Worm (Caenorhabditis elegans) whole organism, L1 larva: ENCODE data around the gene F46C5.6.

Experiments used
- C34B4.2 ChIP-seq: sonication (generic microtip); optimal IDR thresholded peaks from 2 replicates; lab custom pipeline; 2017; ENCODE audit warnings: mild to moderate bottlenecking, missing genetic modification characterization, missing compliant biosample characterization
- Y116A8C.19 ChIP-seq: sonication (generic microtip); optimal IDR thresholded peaks from 2 replicates; lab custom pipeline; 2016; ENCODE audit warnings: missing compliant biosample characterization, missing genetic modification characterization, borderline replicate concordance
- aha-1 ChIP-seq: fragments of 150-350 bp; optimal IDR thresholded peaks from 2 replicates; lab custom pipeline; 2014; ENCODE audit warnings: missing biosample characterization, missing genetic modification characterization
- alr-1 ChIP-seq: fragments of 200-800 bp; sonication (Bioruptor generic); optimal IDR thresholded peaks from 2 replicates; lab custom pipeline; 2018; ENCODE audit warnings: borderline replicate concordance, mild to moderate bottlenecking, missing genetic modification characterization, missing compliant biosample characterization
- aly-2 ChIP-seq: fragments of 150-350 bp; optimal IDR thresholded peaks from 2 replicates; lab custom pipeline; 2014; ENCODE audit warnings: missing biosample characterization, missing genetic modification characterization
- ama-1 ChIP-seq: fragments of 150-350 bp; optimal IDR thresholded peaks from 2 replicates; lab custom pipeline; 2014
- blmp-1 ChIP-seq: fragments of 150-350 bp; optimal IDR thresholded peaks from 2 replicates; lab custom pipeline; 2014; ENCODE audit warnings: missing biosample characterization, missing genetic modification characterization
- ceh-82 ChIP-seq, 3 experiments: fragments of 150-350 bp in 1 of 3; sonication (generic microtip) in 2 of 3; optimal IDR thresholded peaks; 2 replicates each; lab custom pipeline; 2014 to 2017; ENCODE audit warnings: missing biosample characterization in 3 of 3, missing genetic modification characterization in 3 of 3
- ces-1 ChIP-seq: fragments of 150-350 bp; optimal IDR thresholded peaks from 2 replicates; lab custom pipeline; 2014; ENCODE audit warnings: missing biosample characterization, missing genetic modification reagents, missing genetic modification characterization
- dsc-1 ChIP-seq: sonication (generic microtip); optimal IDR thresholded peaks from 2 replicates; lab custom pipeline; 2016; ENCODE audit warnings: mild to moderate bottlenecking, missing genetic modification characterization, missing compliant biosample characterization
- efl-1 ChIP-seq, 4 experiments: fragments of 150-350 bp; optimal IDR thresholded peaks in 3 of 4; peaks in 1 of 4; 1 replicate in 1 of 4; 2 replicates in 3 of 4; lab custom pipeline; 2014; ENCODE audit warnings: missing biosample characterization in 2 of 4, missing genetic modification characterization in 2 of 4, missing genetic modification reagents in 2 of 4
- efl-3 ChIP-seq: fragments of 200-800 bp; sonication (Bioruptor generic); optimal IDR thresholded peaks from 2 replicates; lab custom pipeline; 2018; ENCODE audit warnings: mild to moderate bottlenecking, missing genetic modification characterization, missing compliant biosample characterization
- egl-13 ChIP-seq: sonication (generic microtip); optimal IDR thresholded peaks from 2 replicates; lab custom pipeline; 2016; ENCODE audit warnings: missing genotype, missing genetic modification reagents, missing genetic modification characterization, missing compliant biosample characterization
- egl-27 ChIP-seq, 2 experiments: fragments of 150-350 bp in 1 of 2; sonication (generic microtip); optimal IDR thresholded peaks; 3 replicates each; lab custom pipeline; 2017 to 2018; ENCODE audit warnings: missing biosample characterization in 2 of 2, missing genetic modification characterization in 2 of 2, missing genetic modification reagents in 2 of 2
- elt-2 ChIP-seq: sonication (generic microtip); optimal IDR thresholded peaks from 2 replicates; lab custom pipeline; 2016; ENCODE audit warnings: missing genetic modification characterization, mild to moderate bottlenecking, inconsistent platforms, missing compliant biosample characterization, missing genetic modification reagents
- elt-3 ChIP-seq, 6 experiments: fragments of 150-350 bp in 1 of 6; sonication (generic microtip); optimal IDR thresholded peaks; 2 replicates each; lab custom pipeline; 2017 to 2018; ENCODE audit warnings: missing biosample characterization in 6 of 6, missing genetic modification characterization in 6 of 6, inconsistent platforms in 1 of 6
- ets-5 ChIP-seq: fragments of 200-800 bp; sonication (Bioruptor generic); IDR thresholded peaks from 2 replicates; pipeline ENCODE4 v1.3.6; 2022; ENCODE audit warnings: missing genetic modification characterization, missing compliant biosample characterization
- fkh-10 ChIP-seq: sonication (generic microtip); optimal IDR thresholded peaks from 2 replicates; lab custom pipeline; 2017; ENCODE audit warnings: missing biosample characterization, missing genetic modification reagents, missing genetic modification characterization
- fkh-4 ChIP-seq: sonication (generic microtip); optimal IDR thresholded peaks from 2 replicates; lab custom pipeline; 2016; ENCODE audit warnings: missing compliant biosample characterization, missing genetic modification characterization, borderline replicate concordance
- fkh-8 ChIP-seq: sonication (generic microtip); optimal IDR thresholded peaks from 2 replicates; lab custom pipeline; 2016; ENCODE audit warnings: mild to moderate bottlenecking, missing genetic modification characterization, missing compliant biosample characterization
- fos-1 ChIP-seq: fragments of 150-350 bp; optimal IDR thresholded peaks from 2 replicates; lab custom pipeline; 2014; ENCODE audit warnings: missing biosample characterization, missing genetic modification characterization
- hlh-17 ChIP-seq: fragments of 200-800 bp; sonication (Bioruptor generic); optimal IDR thresholded peaks from 2 replicates; lab custom pipeline; 2018; ENCODE audit warnings: missing genetic modification characterization, mild to moderate bottlenecking, missing compliant biosample characterization, moderate library complexity, borderline replicate concordance
- hlh-4 ChIP-seq: sonication (generic microtip); optimal IDR thresholded peaks from 2 replicates; lab custom pipeline; 2016; ENCODE audit warnings: mild to moderate bottlenecking, missing genetic modification characterization, missing compliant biosample characterization
- hpl-2 ChIP-seq: fragments of 150-350 bp; optimal IDR thresholded peaks from 2 replicates; lab custom pipeline; 2014; ENCODE audit warnings: missing biosample characterization, missing genetic modification reagents, missing genetic modification characterization
- irx-1 ChIP-seq: sonication (generic microtip); optimal IDR thresholded peaks from 2 replicates; lab custom pipeline; 2016; ENCODE audit warnings: missing genetic modification characterization, missing compliant biosample characterization
- jun-1 ChIP-seq: fragments of 150-350 bp; optimal IDR thresholded peaks from 2 replicates; lab custom pipeline; 2014; ENCODE audit warnings: missing biosample characterization, missing genetic modification reagents, missing genetic modification characterization
- lin-15B ChIP-seq: fragments of 150-350 bp; sonication (generic microtip); optimal IDR thresholded peaks from 3 replicates; lab custom pipeline; 2014; ENCODE audit warnings: missing biosample characterization, missing genetic modification characterization
- lin-39 ChIP-seq: fragments of 150-350 bp; optimal IDR thresholded peaks from 2 replicates; lab custom pipeline; 2014; ENCODE audit warnings: missing biosample characterization, missing genetic modification reagents, missing genetic modification characterization
- mdl-1 ChIP-seq, 2 experiments: fragments of 150-350 bp; optimal IDR thresholded peaks; 2 replicates each; lab custom pipeline; 2014 to 2017; ENCODE audit warnings: missing biosample characterization in 2 of 2, missing genetic modification characterization in 2 of 2, inconsistent platforms in 1 of 2
- mep-1 ChIP-seq: fragments of 150-350 bp; optimal IDR thresholded peaks from 2 replicates; lab custom pipeline; 2014; ENCODE audit warnings: missing biosample characterization, missing genetic modification characterization
- nhr-12 ChIP-seq: sonication (generic microtip); optimal IDR thresholded peaks from 2 replicates; lab custom pipeline; 2017; ENCODE audit warnings: missing biosample characterization, missing genetic modification characterization
- nhr-20 ChIP-seq: sonication (generic microtip); optimal IDR thresholded peaks from 2 replicates; lab custom pipeline; 2016; ENCODE audit warnings: mild to moderate bottlenecking, missing genetic modification characterization, missing compliant biosample characterization
- nhr-28 ChIP-seq: fragments of 150-350 bp; optimal IDR thresholded peaks from 2 replicates; lab custom pipeline; 2014; ENCODE audit warnings: missing biosample characterization, missing genetic modification characterization
- nhr-71 ChIP-seq: sonication (generic microtip); optimal IDR thresholded peaks from 2 replicates; lab custom pipeline; 2016; ENCODE audit warnings: mild to moderate bottlenecking, missing genetic modification characterization, moderate library complexity, missing compliant biosample characterization
- nhr-76 ChIP-seq: sonication (generic microtip); optimal IDR thresholded peaks from 2 replicates; lab custom pipeline; 2017; ENCODE audit warnings: missing biosample characterization, missing genetic modification characterization
- nhr-84 ChIP-seq: sonication (generic microtip); optimal IDR thresholded peaks from 2 replicates; lab custom pipeline; 2017; ENCODE audit warnings: missing biosample characterization, missing genetic modification characterization
- nhr-85 ChIP-seq: sonication (generic microtip); peaks from one replicate; lab custom pipeline; 2016; ENCODE audit warnings: missing genetic modification characterization, inconsistent platforms, missing compliant biosample characterization
- nhr-90 ChIP-seq: sonication (generic microtip); optimal IDR thresholded peaks from 2 replicates; lab custom pipeline; 2016; ENCODE audit warnings: mild to moderate bottlenecking, missing genetic modification characterization, missing compliant biosample characterization; ENCODE audit not compliant: poor library complexity
- pax-3 ChIP-seq: fragments of 200-800 bp; sonication (Bioruptor generic); optimal IDR thresholded peaks from 2 replicates; lab custom pipeline; 2018; ENCODE audit warnings: mild to moderate bottlenecking, missing genetic modification characterization, moderate library complexity, missing compliant biosample characterization
- pqm-1 ChIP-seq: sonication (generic microtip); optimal IDR thresholded peaks from 3 replicates; lab custom pipeline; 2017; ENCODE audit warnings: missing biosample characterization, missing genetic modification characterization
- snu-23 ChIP-seq: sonication (generic microtip); optimal IDR thresholded peaks from 2 replicates; lab custom pipeline; 2016; ENCODE audit warnings: missing genetic modification characterization, missing compliant biosample characterization
- sptf-1 ChIP-seq: fragments of 150-350 bp; optimal IDR thresholded peaks from 2 replicates; lab custom pipeline; 2014; ENCODE audit warnings: missing biosample characterization, missing genetic modification characterization
- sup-37 ChIP-seq: fragments of 200-800 bp; sonication (Bioruptor generic); optimal IDR thresholded peaks from 2 replicates; lab custom pipeline; 2018; ENCODE audit warnings: mild to moderate bottlenecking, missing genetic modification characterization, missing compliant biosample characterization
- swsn-7 ChIP-seq: sonication (generic microtip); optimal IDR thresholded peaks from 2 replicates; lab custom pipeline; 2016; ENCODE audit warnings: missing genetic modification characterization, missing compliant biosample characterization
- tbx-2 ChIP-seq: sonication (generic microtip); optimal IDR thresholded peaks from 2 replicates; lab custom pipeline; 2016; ENCODE audit warnings: missing genetic modification characterization, missing compliant biosample characterization
- tlp-1 ChIP-seq: fragments of 150-350 bp; optimal IDR thresholded peaks from 2 replicates; lab custom pipeline; 2014; ENCODE audit warnings: missing biosample characterization, missing genetic modification characterization
- unc-30 ChIP-seq: sonication (generic microtip); optimal IDR thresholded peaks from 2 replicates; lab custom pipeline; 2017; ENCODE audit warnings: missing biosample characterization, missing genetic modification characterization
- unc-62 ChIP-seq: fragments of 150-350 bp; optimal IDR thresholded peaks from 2 replicates; lab custom pipeline; 2014; ENCODE audit warnings: missing biosample characterization, missing genetic modification reagents, missing genetic modification characterization
- unc-86 ChIP-seq: sonication (generic microtip); optimal IDR thresholded peaks from 2 replicates; lab custom pipeline; 2016; ENCODE audit warnings: missing genetic modification characterization, missing compliant biosample characterization
- xbp-1 ChIP-seq: sonication (generic microtip); optimal IDR thresholded peaks from 2 replicates; lab custom pipeline; 2016; ENCODE audit warnings: missing genetic modification characterization, missing compliant biosample characterization
- zag-1 ChIP-seq: fragments of 150-350 bp; optimal IDR thresholded peaks from 2 replicates; lab custom pipeline; 2014; ENCODE audit warnings: missing biosample characterization, missing genetic modification characterization
- zip-4 ChIP-seq: fragments of 200-800 bp; sonication (Bioruptor generic); optimal IDR thresholded peaks from 2 replicates; lab custom pipeline; 2018; ENCODE audit warnings: mild to moderate bottlenecking, missing genetic modification characterization, moderate library complexity, missing compliant biosample characterization

The F46C5.6 gene

DNA sequence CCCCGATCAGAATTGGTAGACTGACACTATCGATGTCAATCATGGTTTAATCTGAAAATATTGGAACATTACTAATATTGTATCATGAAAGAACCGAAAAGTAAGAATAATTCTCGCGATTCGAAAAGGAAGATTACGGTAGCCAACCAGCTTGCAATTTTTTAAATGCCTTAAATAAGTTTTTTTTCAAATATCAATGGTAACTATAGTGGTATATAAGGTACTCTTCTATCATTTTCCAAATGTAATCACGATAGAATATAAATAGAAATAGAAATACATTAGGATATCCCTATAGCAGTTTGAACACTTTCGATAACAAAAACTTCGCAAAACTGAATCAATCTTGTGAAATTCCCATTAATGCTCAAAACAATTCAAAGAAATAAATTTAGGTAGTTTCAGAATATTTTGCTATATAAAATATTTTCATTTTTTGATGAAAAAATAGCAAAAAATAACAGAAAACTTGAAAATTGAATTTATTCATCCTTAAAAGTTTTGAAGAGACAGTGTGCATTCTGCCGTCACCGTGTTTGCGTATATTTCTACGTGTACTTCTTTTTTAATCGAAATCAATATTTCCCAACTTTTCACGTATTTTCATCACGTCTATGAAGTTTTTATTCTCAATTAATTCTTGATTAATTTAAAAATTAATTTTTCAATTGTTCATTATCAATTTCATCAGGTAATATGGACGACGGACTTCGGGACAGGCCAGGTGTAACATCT is 33.5 kb downstream of the F46C5.6 start, which contains the start of the genes F46C5.9 and rer-1 (continued):
- no peak for TF ChIP-seq Y116A8C.19 (tag; lab: Kevin White, UChicago)
- no peak for TF ChIP-seq zip-4 (GFP tag; lab: Kevin White, UChicago)
- TF ChIP-seq nhr-71 (tag; lab: Kevin White, UChicago): peak; percentile 14
- no peak for TF ChIP-seq unc-86 (tag; lab: Kevin White, UChicago)
- no peak for TF ChIP-seq irx-1 (tag; lab: Kevin White, UChicago)
- no peak for TF ChIP-seq alr-1 (tag; lab: Kevin White, UChicago)
- TF ChIP-seq fkh-10 (GFP tag; lab: Kevin White, UChicago): no peak
- TF ChIP-seq lin-39 (tag; lab: Kevin White, UChicago): no peak
- TF ChIP-seq pax-3 (tag; lab: Kevin White, UChicago): no peak
- TF ChIP-seq snu-23 (GFP tag; lab: Kevin White, UChicago): no peak
- TF ChIP-seq hpl-2 (GFP tag; lab: Kevin White, UChicago): no peak
- no peak for TF ChIP-seq elt-3 (tag; optimal IDR thresholded peaks at IDR 0.05; lab: Kevin White, UChicago)
- TF ChIP-seq C34B4.2 (tag; lab: Kevin White, UChicago): no peak
- TF ChIP-seq lin-15B (tag; lab: Kevin White, UChicago): no peak
- no peak for TF ChIP-seq mep-1
- TF ChIP-seq egl-27 (tag; optimal IDR thresholded peaks at IDR 0.05; lab: Kevin White, UChicago): no peak
- TF ChIP-seq xbp-1 (tag; lab: Kevin White, UChicago): peak; percentile 93
- TF ChIP-seq egl-13: no peak
- no peak for TF ChIP-seq fkh-4
- no peak for TF ChIP-seq jun-1 (tag; lab: Kevin White, UChicago)
- no peak for TF ChIP-seq zag-1 (tag; lab: Kevin White, UChicago)
- no peak for TF ChIP-seq aly-2 (tag; lab: Kevin White, UChicago)
- TF ChIP-seq nhr-28 (tag; lab: Kevin White, UChicago): no peak
- no peak for TF ChIP-seq ets-5
- no peak for TF ChIP-seq pqm-1
- no peak for TF ChIP-seq fos-1 (tag; lab: Kevin White, UChicago)
- no peak for TF ChIP-seq nhr-85 (tag; lab: Kevin White, UChicago)
- no peak for TF ChIP-seq unc-62 (GFP tag; lab: Kevin White, UChicago)
- no peak for TF ChIP-seq ces-1 (GFP tag; lab: Kevin White, UChicago)
- no peak for TF ChIP-seq nhr-90
- TF ChIP-seq swsn-7 (tag; lab: Kevin White, UChicago): no peak
- TF ChIP-seq mdl-1 (tag; optimal IDR thresholded peaks at IDR 0.05; lab: Kevin White, UChicago): no peak
- no peak for TF ChIP-seq fkh-8
- TF ChIP-seq tlp-1: no peak
- no peak for TF ChIP-seq aha-1 (tag; lab: Kevin White, UChicago)
- TF ChIP-seq ceh-82 (tag; optimal IDR thresholded peaks at IDR 0.05; lab: Kevin White, UChicago): no peak
- TF ChIP-seq nhr-84: no peak
- no peak for TF ChIP-seq tbx-2 (tag; lab: Kevin White, UChicago)
- no peak for TF ChIP-seq nhr-76 (tag; lab: Kevin White, UChicago)
- no peak for TF ChIP-seq ama-1 (lab: Kevin White, UChicago)
- TF ChIP-seq unc-30 (tag; lab: Kevin White, UChicago): no peak
- TF ChIP-seq sptf-1 (tag; lab: Kevin White, UChicago): no peak
- TF ChIP-seq efl-1 (optimal IDR thresholded peaks at IDR 0.05; lab: Kevin White, UChicago): peak; percentile 25 to 47
- peak; percentile 51 to 80 for TF ChIP-seq efl-1 (GFP tag; optimal IDR thresholded peaks at IDR 0.05 in 1 of 2; lab: Kevin White, UChicago)
- no peak for TF ChIP-seq elt-2 (tag; lab: Kevin White, UChicago)
- no peak for TF ChIP-seq hlh-17 (GFP tag; lab: Kevin White, UChicago)
- TF ChIP-seq blmp-1 (tag; lab: Kevin White, UChicago): peak; percentile 19
- peak; percentile 29 for TF ChIP-seq nhr-20 (tag; lab: Kevin White, UChicago)
- TF ChIP-seq dsc-1 (tag; lab: Kevin White, UChicago): no peak
- no peak for TF ChIP-seq nhr-12 (tag; lab: Kevin White, UChicago)
- TF ChIP-seq efl-3 (GFP tag; lab: Kevin White, UChicago): no peak
- TF ChIP-seq sup-37 (GFP tag; lab: Kevin White, UChicago): no peak
- no peak for TF ChIP-seq hlh-4 (tag; lab: Kevin White, UChicago)
